Fruit fly (Drosophila melanogaster) S2 (cell line): ENCODE results near the gene CG15695.

Source experiments
- CG8478 ChIP-seq: fragments of >200 bp; optimal IDR thresholded peaks from 2 replicates; lab custom pipeline; 2018
- CTCF ChIP-seq, 2 experiments: fragments of >200 bp; optimal IDR thresholded peaks; 2 replicates each; lab custom pipeline; 2018

DNA sequence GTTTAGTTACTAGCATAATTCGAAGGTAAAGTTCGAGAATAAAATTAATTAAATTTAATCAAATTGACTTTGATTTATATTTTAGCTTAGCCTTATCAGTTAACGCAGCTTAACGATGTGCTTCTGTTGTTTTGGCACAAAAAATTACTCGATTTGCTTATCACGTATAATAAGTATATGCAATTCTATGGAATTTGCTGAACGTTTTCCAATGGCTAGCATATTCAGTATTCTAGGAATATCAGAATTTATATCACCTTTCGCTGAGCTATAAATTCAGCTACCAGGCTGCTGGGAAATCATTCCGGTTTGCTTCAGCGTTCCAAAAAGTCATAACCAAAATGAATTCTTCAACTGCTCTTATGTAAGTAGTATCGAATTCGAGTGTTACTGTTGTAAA lies 28.8 kb downstream of the CG15695 start, which contains the start of gene TotA:
- no peak for TF ChIP-seq CTCF (optimal IDR thresholded peaks at IDR 0.05; lab: Kevin White, UChicago)
- no peak for TF ChIP-seq CG8478
